Fruit fly (Drosophila melanogaster): ENCODE data around the gene dpr19.
A peak's percentile ranks its signal among the peaks of the same experiment; 100 is the strongest.

Gene dpr19

DNA sequence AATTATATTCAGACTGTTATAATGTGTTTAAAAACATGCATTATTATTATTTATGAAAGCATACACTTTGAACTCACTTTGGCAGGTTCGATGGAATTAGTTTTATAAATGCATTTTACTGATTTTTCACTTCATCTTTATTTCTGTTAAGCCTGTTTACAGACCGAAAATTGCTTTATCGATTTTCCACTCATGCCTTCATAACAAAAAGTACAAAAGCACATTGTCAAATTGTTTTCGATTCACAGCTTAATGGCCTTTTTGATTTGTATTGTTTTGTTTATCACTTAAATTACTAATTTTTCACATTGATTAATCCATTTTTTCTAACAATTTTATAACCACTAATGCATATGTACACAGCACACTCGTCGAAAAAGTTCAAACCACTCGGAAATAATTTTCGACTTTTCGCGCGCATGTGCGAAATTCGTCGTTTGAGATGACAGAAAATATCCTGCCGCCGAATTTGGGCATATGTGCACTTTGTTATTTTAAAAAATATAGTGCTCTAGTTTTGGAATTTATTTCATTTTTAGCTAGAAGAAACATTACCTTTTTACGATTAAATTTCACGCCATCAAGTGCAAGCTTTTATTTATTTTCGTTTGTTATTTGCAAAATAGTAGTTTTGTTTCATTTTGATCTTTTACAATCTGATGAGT is 2.2 kb upstream of the dpr19 start, which contains the start of gene rho-5:
Gene rho-5 (minus strand): TSS at position 296 of the 665 bp plus-strand sequence.
- TF ChIP-seq Crg-1 (GFP tag; optimal IDR thresholded peaks at IDR 0.05) (no peak), ovo (GFP tag; optimal IDR thresholded peaks at IDR 0.05) (no peak), CG5204 (GFP tag; optimal IDR thresholded peaks at IDR 0.05) (no peak), toe (GFP tag; optimal IDR thresholded peaks at IDR 0.05) (no peak), bab1 (GFP tag; optimal IDR thresholded peaks at IDR 0.05) (no peak), CG7101 (tag; optimal IDR thresholded peaks at IDR 0.05) (no peak), CG12768 (GFP tag; optimal IDR thresholded peaks at IDR 0.05) (no peak), Clk (GFP tag; optimal IDR thresholded peaks at IDR 0.05) (no peak), CG11617 (GFP tag; optimal IDR thresholded peaks at IDR 0.05) (no peak), tj (GFP tag; optimal IDR thresholded peaks at IDR 0.05) (no peak), Hr96 (GFP tag; optimal IDR thresholded peaks at IDR 0.05) (no peak), cic (GFP tag; optimal IDR thresholded peaks at IDR 0.05) (no peak), kay (GFP tag; ENCODE audit: borderline replicate concordance) (no peak), pad (GFP tag; optimal IDR thresholded peaks at IDR 0.05) (no peak), Mnt (GFP tag; optimal IDR thresholded peaks at IDR 0.05) (no peak), cnc (optimal IDR thresholded peaks at IDR 0.05) (no peak), CG7045 (GFP tag; optimal IDR thresholded peaks at IDR 0.05) (no peak)

DNA sequence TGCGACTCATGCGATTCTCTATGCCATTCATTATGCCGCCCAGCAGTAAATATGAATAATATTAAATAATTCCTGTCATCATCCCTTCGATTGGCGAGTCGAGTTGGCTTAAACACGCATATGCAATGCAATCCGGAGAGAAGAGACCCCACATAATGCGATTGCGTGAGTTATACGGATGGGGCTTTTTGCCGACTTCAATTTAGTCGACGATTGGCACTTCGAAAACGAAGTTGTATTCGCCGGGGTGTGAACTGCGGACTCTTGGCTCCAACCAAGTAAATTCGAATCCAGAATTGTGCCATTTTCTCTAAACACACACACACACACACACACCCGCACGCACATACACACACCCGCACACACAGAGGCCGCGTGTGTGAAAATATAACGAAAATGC is 308 bp downstream of the dpr19 start:
- no peak for TF ChIP-seq CG7045 (GFP tag; optimal IDR thresholded peaks at IDR 0.05)
- TF ChIP-seq Mnt (GFP tag; optimal IDR thresholded peaks at IDR 0.05): no peak
- TF ChIP-seq CG12768 (GFP tag; optimal IDR thresholded peaks at IDR 0.05): no peak
- TF ChIP-seq tj (GFP tag; optimal IDR thresholded peaks at IDR 0.05): no peak
- no peak for TF ChIP-seq CG11617 (GFP tag; optimal IDR thresholded peaks at IDR 0.05)
- no peak for TF ChIP-seq Hr96 (GFP tag; optimal IDR thresholded peaks at IDR 0.05)
- no peak for TF ChIP-seq pad (GFP tag; optimal IDR thresholded peaks at IDR 0.05)
- no peak for TF ChIP-seq Clk (GFP tag; optimal IDR thresholded peaks at IDR 0.05)
- no peak for TF ChIP-seq cic (GFP tag; optimal IDR thresholded peaks at IDR 0.05)
- no peak for TF ChIP-seq CG5204 (GFP tag; optimal IDR thresholded peaks at IDR 0.05)
- TF ChIP-seq toe (GFP tag; optimal IDR thresholded peaks at IDR 0.05): no peak
- TF ChIP-seq CG14711 (tag; optimal IDR thresholded peaks at IDR 0.05): no peak
- TF ChIP-seq CG7101 (tag; optimal IDR thresholded peaks at IDR 0.05): no peak
- no peak for TF ChIP-seq CG33017 (tag; optimal IDR thresholded peaks at IDR 0.05)

DNA sequence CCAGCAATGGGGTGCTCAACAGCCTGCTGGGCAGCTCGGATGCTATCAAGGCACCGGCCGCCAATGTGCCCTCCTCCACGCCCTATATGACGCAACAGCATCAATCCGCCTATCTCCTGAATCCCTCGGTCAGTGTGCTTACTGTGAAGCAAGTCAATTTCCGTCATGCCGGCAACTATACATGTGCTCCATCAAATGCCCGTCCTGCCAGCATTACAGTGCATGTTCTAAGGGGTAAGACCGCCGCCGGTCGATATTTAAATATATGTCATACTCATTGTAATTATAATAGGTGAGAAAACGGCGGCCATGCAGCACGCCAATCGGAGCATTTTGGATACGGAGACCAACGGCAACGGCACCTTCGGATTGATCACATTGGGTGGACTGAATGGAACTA is 2.7 kb downstream of the dpr19 start:
- TF ChIP-seq Mnt (GFP tag; optimal IDR thresholded peaks at IDR 0.05) (no peak), pad (GFP tag; optimal IDR thresholded peaks at IDR 0.05) (no peak), CG1620 (GFP tag; optimal IDR thresholded peaks at IDR 0.05) (no peak), Crg-1 (GFP tag; optimal IDR thresholded peaks at IDR 0.05) (no peak)

DNA sequence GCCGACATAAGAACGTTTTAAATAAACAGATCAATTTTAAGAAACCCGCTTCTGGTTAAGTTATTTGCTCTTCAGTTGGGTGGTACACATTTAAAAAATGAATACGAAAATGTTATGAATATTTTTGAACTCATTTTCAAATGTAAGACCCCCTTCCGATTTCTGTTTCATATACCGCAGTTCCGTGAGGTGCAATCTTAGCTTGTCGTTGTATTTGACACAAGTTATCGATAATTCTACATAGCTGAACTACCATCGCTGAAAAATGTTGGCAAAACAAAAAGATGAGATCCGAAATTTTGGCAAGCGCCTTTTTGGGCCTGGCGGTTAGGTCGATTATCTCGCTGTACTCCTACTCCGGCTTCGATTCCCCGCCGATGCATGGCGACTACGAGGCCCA is 3.9 kb downstream of the dpr19 start, which contains the start of gene gny:
Gene gny (plus strand): TSS at position 239 of the 400 bp plus-strand sequence.
- peak; percentile 15 for TF ChIP-seq bab1 (GFP tag; optimal IDR thresholded peaks at IDR 0.05)
- TF ChIP-seq cic (GFP tag; optimal IDR thresholded peaks at IDR 0.05): no peak
- TF ChIP-seq Crg-1 (GFP tag; optimal IDR thresholded peaks at IDR 0.05): no peak
- TF ChIP-seq CG5204 (GFP tag; optimal IDR thresholded peaks at IDR 0.05): no peak
- TF ChIP-seq CG14711 (tag; optimal IDR thresholded peaks at IDR 0.05): no peak
- no peak for TF ChIP-seq CG7045 (GFP tag; optimal IDR thresholded peaks at IDR 0.05)
- TF ChIP-seq CG12768 (GFP tag; optimal IDR thresholded peaks at IDR 0.05): no peak
- TF ChIP-seq CG1620 (GFP tag; optimal IDR thresholded peaks at IDR 0.05): no peak

DNA sequence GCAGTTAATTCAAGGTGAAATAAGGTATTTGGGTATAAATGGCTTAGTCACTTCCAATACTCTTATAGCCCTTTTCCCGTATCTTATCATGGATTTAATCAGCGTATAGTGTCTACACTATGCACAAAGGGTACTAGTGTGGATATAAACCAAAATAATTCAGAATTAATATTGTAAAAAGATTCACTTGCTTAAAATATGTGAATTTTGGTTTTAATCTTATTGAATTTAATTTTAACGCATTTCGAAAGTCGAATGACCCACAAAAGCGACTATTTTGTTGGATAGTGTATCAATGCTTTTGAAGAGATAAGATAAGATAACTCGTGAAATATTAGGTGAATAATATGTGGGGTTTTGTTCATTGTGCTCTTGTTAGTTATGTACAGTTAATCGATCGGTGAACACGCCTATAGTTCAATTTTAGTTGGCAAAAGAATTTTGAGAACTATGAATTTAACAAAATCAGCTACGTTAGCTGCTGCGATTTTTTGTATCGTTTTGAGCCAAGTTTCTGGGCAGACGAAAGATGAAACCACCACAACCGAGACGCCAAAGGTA is 6.0 kb downstream of the dpr19 start, which contains the start of gene CG5096:
Gene CG5096 (plus strand): TSS at position 374 of the 561 bp plus-strand sequence.
- peak; percentile 90 for TF ChIP-seq CG14711 (tag; optimal IDR thresholded peaks at IDR 0.05)
- peak; percentile 97 for TF ChIP-seq kay (GFP tag; ENCODE audit: borderline replicate concordance)
- no peak for TF ChIP-seq ovo (GFP tag; optimal IDR thresholded peaks at IDR 0.05)
- peak; percentile 46 for TF ChIP-seq tj (GFP tag; optimal IDR thresholded peaks at IDR 0.05)
- TF ChIP-seq cic (GFP tag; optimal IDR thresholded peaks at IDR 0.05): peak; percentile 86
- peak in 1 of 2 experiments; percentile 27 for TF ChIP-seq cnc (optimal IDR thresholded peaks at IDR 0.05)
- peak; percentile 63 for TF ChIP-seq Clk (GFP tag; optimal IDR thresholded peaks at IDR 0.05)
- TF ChIP-seq CG12768 (GFP tag; optimal IDR thresholded peaks at IDR 0.05): peak; percentile 92
- TF ChIP-seq pad (GFP tag; optimal IDR thresholded peaks at IDR 0.05): peak; percentile 71
- TF ChIP-seq Hr96 (GFP tag; optimal IDR thresholded peaks at IDR 0.05): no peak
- TF ChIP-seq CG33017 (tag; optimal IDR thresholded peaks at IDR 0.05): peak; percentile 96
- no peak for TF ChIP-seq CG5204 (GFP tag; optimal IDR thresholded peaks at IDR 0.05)
- peak; percentile 96 for TF ChIP-seq CG7101 (tag; optimal IDR thresholded peaks at IDR 0.05)
- no peak for TF ChIP-seq bab1 (GFP tag; optimal IDR thresholded peaks at IDR 0.05)
- TF ChIP-seq CG7045 (GFP tag; optimal IDR thresholded peaks at IDR 0.05): peak; percentile 82
- peak; percentile 55 for TF ChIP-seq Crg-1 (GFP tag; optimal IDR thresholded peaks at IDR 0.05)
- TF ChIP-seq toe (GFP tag; optimal IDR thresholded peaks at IDR 0.05): no peak
- peak; percentile 56 for TF ChIP-seq Mnt (GFP tag; optimal IDR thresholded peaks at IDR 0.05)
- no peak for TF ChIP-seq CG1620 (GFP tag; optimal IDR thresholded peaks at IDR 0.05)
- TF ChIP-seq CG11617 (GFP tag; optimal IDR thresholded peaks at IDR 0.05): peak; percentile 92

DNA sequence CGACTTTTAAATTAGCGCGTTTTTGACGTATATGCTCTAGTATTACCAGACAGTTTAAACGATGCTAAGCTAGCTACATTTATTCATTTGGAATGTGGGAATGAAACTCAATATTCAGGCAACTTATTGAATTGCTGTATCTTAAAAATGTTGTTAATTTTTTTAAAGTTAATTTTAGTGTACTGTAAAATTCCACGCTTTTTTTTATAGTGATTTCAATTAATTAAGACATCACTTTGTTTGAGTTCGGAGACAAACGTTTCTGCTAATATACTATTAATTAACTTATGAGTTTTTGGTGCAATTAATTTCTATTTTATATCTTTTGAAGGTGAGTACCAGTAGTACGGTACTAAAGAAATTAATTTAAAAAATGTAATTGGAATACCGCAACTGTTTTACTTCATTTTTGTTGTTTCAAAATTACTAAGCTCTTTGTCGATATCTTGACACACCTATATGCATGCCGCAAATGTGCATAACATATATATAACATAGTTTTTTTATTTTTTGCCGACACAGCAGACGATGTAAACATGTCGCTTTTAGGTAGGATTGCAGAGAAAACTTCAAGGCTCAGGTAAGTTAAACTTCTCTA is 10.3 kb downstream of the dpr19 start, which contains the start of the genes Cdk1 and mRpS7:
Gene Cdk1 (minus strand): TSS at position 55 of the 598 bp plus-strand sequence.
Gene mRpS7 (plus strand): TSS at position 455 of the 598 bp plus-strand sequence.
- TF ChIP-seq Hr96 (GFP tag; optimal IDR thresholded peaks at IDR 0.05) (no peak), ovo (GFP tag; optimal IDR thresholded peaks at IDR 0.05) (no peak), pad (GFP tag; optimal IDR thresholded peaks at IDR 0.05) (peak; percentile 37), CG1620 (GFP tag; optimal IDR thresholded peaks at IDR 0.05) (peak; percentile 40), Crg-1 (GFP tag; optimal IDR thresholded peaks at IDR 0.05) (peak; percentile 21), Clk (GFP tag; optimal IDR thresholded peaks at IDR 0.05) (peak; percentile 36), CG5204 (GFP tag; optimal IDR thresholded peaks at IDR 0.05) (no peak), kay (GFP tag; ENCODE audit: borderline replicate concordance) (peak; percentile 82), tj (GFP tag; optimal IDR thresholded peaks at IDR 0.05) (peak; percentile 40), bab1 (GFP tag; optimal IDR thresholded peaks at IDR 0.05) (peak; percentile 9), CG14711 (tag; optimal IDR thresholded peaks at IDR 0.05) (peak; percentile 59), cnc (optimal IDR thresholded peaks at IDR 0.05) (no peak), CG7045 (GFP tag; optimal IDR thresholded peaks at IDR 0.05) (peak; percentile 74), cic (GFP tag; optimal IDR thresholded peaks at IDR 0.05) (no peak), toe (GFP tag; optimal IDR thresholded peaks at IDR 0.05) (no peak), CG33017 (tag; optimal IDR thresholded peaks at IDR 0.05) (peak; percentile 52), CG12768 (GFP tag; optimal IDR thresholded peaks at IDR 0.05) (peak; percentile 62), CG11617 (GFP tag; optimal IDR thresholded peaks at IDR 0.05) (peak; percentile 74), CG7101 (tag; optimal IDR thresholded peaks at IDR 0.05) (peak; percentile 64), Mnt (GFP tag; optimal IDR thresholded peaks at IDR 0.05) (peak; percentile 34)

Measured in whole organism, adult.